Worm (Caenorhabditis elegans): ENCODE measurements around the gene srb-16.

Gene srb-16

ce11 chrII:5150829-5151228 lies at the start of gene srb-16:
TSS of gene srb-16 (minus strand) at chrII:5150929.
- no peak for TF ChIP-seq nhr-237 (tag; optimal IDR thresholded peaks at IDR 0.05)
- no peak for TF ChIP-seq ceh-62 (tag; optimal IDR thresholded peaks at IDR 0.05)
- TF ChIP-seq Y105C5A.15 (GFP tag; IDR thresholded peaks at IDR 0.05): no peak
- TF ChIP-seq snpc-1.2 (GFP tag; IDR thresholded peaks at IDR 0.05): no peak
- no peak for TF ChIP-seq spr-3 (GFP tag; optimal IDR thresholded peaks at IDR 0.05)
- TF ChIP-seq vab-7 (GFP tag; IDR thresholded peaks at IDR 0.05): no peak
- TF ChIP-seq ztf-11 (tag; optimal IDR thresholded peaks at IDR 0.05): no peak

- TF ChIP-seq T26A8.4 (GFP tag; IDR thresholded peaks at IDR 0.05) (peak; percentile 36; the same call in 1 of the 2 replicates), snpc-4 (tag; optimal IDR thresholded peaks at IDR 0.05) (peak; percentile 63), F26F4.8 (GFP tag; conservative IDR thresholded peaks at IDR 0.05) (0 out of 2 replicates have a peak, but pooled peaks have one; percentile 53)
Observed at ce11 chrII:5200205-5200604, 49.5 kb upstream of the srb-16 start.

ce11 chrII:5199497-5199896 lies 48.8 kb upstream of the srb-16 start, which contains the start of gene msp-50:
TSS of gene msp-50 (plus strand) at chrII:5199797.
- no peak for TF ChIP-seq arid-1 (GFP tag; conservative IDR thresholded peaks at IDR 0.05)
- TF ChIP-seq duxl-1 (tag; optimal IDR thresholded peaks at IDR 0.05; ENCODE audit: poor library complexity): no peak
- TF ChIP-seq daf-16 (GFP tag; optimal IDR thresholded peaks at IDR 0.05): no peak
- TF ChIP-seq daf-16 (tag; optimal IDR thresholded peaks at IDR 0.05): no peak
- TF ChIP-seq tag-97 (GFP tag; IDR thresholded peaks at IDR 0.05): no peak
- no peak for TF ChIP-seq dmd-9 (GFP tag; IDR thresholded peaks at IDR 0.05)
- TF ChIP-seq nhr-77 (tag; optimal IDR thresholded peaks at IDR 0.05): no peak
- TF ChIP-seq nhr-237 (tag; optimal IDR thresholded peaks at IDR 0.05): no peak
- TF ChIP-seq spr-1 (tag; optimal IDR thresholded peaks at IDR 0.05): no peak
- TF ChIP-seq ceh-44 (GFP tag; IDR thresholded peaks at IDR 0.05): no peak
- no peak for TF ChIP-seq lir-3 (tag; optimal IDR thresholded peaks at IDR 0.05)

- TF ChIP-seq Y48G9A.11 (GFP tag; IDR thresholded peaks at IDR 0.05): no peak
- TF ChIP-seq skn-1 (tag; optimal IDR thresholded peaks at IDR 0.05): no peak
- no peak for TF ChIP-seq daf-19 (GFP tag; conservative IDR thresholded peaks at IDR 0.05)
- TF ChIP-seq ces-1 (GFP tag; optimal IDR thresholded peaks at IDR 0.05): no peak
- no peak for TF ChIP-seq tra-1 (GFP tag; IDR thresholded peaks at IDR 0.05)
- no peak for TF ChIP-seq lin-39 (tag; optimal IDR thresholded peaks at IDR 0.05)
- TF ChIP-seq nhr-41 (GFP tag; IDR thresholded peaks at IDR 0.05): no peak
- no peak for TF ChIP-seq dpl-1 (GFP tag; optimal IDR thresholded peaks at IDR 0.05)
- TF ChIP-seq nhr-76 (tag; optimal IDR thresholded peaks at IDR 0.05): no peak
- no peak for TF ChIP-seq dmd-9 (GFP tag; IDR thresholded peaks at IDR 0.05)
- no peak for TF ChIP-seq nhr-42 (GFP tag; IDR thresholded peaks at IDR 0.05)
Observed at ce11 chrII:5195504-5195903, 44.8 kb upstream of the srb-16 start, which contains the start of gene C34F11.5. TSS of gene C34F11.5 (plus strand) at chrII:5195804.

- no peak for TF ChIP-seq dpl-1 (GFP tag; optimal IDR thresholded peaks at IDR 0.05)
- TF ChIP-seq mep-1 (tag; optimal IDR thresholded peaks at IDR 0.05): no peak
- no peak for TF ChIP-seq ceh-28 (tag; optimal IDR thresholded peaks at IDR 0.05)
- no peak for TF ChIP-seq F37D6.2 (tag; optimal IDR thresholded peaks at IDR 0.05)
- TF ChIP-seq zfp-3 (GFP tag; conservative IDR thresholded peaks at IDR 0.05): no peak
- no peak for TF ChIP-seq mes-2 (tag; optimal IDR thresholded peaks at IDR 0.05; ENCODE audit: poor library complexity, severe bottlenecking)
- no peak for TF ChIP-seq ztf-11 (tag; optimal IDR thresholded peaks at IDR 0.05)
- TF ChIP-seq R02D3.7 (tag; optimal IDR thresholded peaks at IDR 0.05): no peak
- no peak for TF ChIP-seq egl-43 (GFP tag; IDR thresholded peaks at IDR 0.05)
- no peak for TF ChIP-seq nhr-77 (tag; optimal IDR thresholded peaks at IDR 0.05)
- TF ChIP-seq unc-39 (tag; optimal IDR thresholded peaks at IDR 0.05): no peak
- TF ChIP-seq ceh-20 (GFP tag; IDR thresholded peaks at IDR 0.05): no peak
- no peak for TF ChIP-seq unc-130 (GFP tag; optimal IDR thresholded peaks at IDR 0.05)
- no peak for TF ChIP-seq mdt-29 (GFP tag; IDR thresholded peaks at IDR 0.05)
- no peak for TF ChIP-seq dmd-8 (GFP tag; IDR thresholded peaks at IDR 0.05)
- TF ChIP-seq zfp-2 (tag; optimal IDR thresholded peaks at IDR 0.05): no peak
- no peak for TF ChIP-seq php-3 (GFP tag; IDR thresholded peaks at IDR 0.05)
- no peak for TF ChIP-seq nhr-25 (tag; optimal IDR thresholded peaks at IDR 0.05; ENCODE audit: borderline replicate concordance, insufficient read depth)
- no peak for TF ChIP-seq ctbp-1 (GFP tag; IDR thresholded peaks at IDR 0.05)
- TF ChIP-seq set-16 (GFP tag; IDR thresholded peaks at IDR 0.05): no peak
Observed at ce11 chrII:5194066-5194465, 43.3 kb upstream of the srb-16 start, which contains the start of gene msp-49. TSS of gene msp-49 (plus strand) at chrII:5194366.

Data from whole organism, L4 larva.